Worm (Caenorhabditis elegans) whole organism, young adult: ENCODE results near the gene mab-5.

ENCODE experiments used
- Y53F4B.3 ChIP-seq: fragments of 200-800 bp; sonication (Bioruptor generic); IDR thresholded peaks from 2 replicates; pipeline ENCODE4 v1.3.6; 2022; ENCODE audit warnings: missing genetic modification reagents, missing genetic modification characterization, missing compliant biosample characterization
- ama-1 ChIP-seq, 3 experiments: fragments of 150-350 bp in 1 of 3; sonication (generic microtip) in 2 of 3; optimal IDR thresholded peaks; 2 replicates each; lab custom pipeline; 2014 to 2018; ENCODE audit warnings: missing biosample characterization in 2 of 3, missing genetic modification characterization in 2 of 3, missing genetic modification reagents in 2 of 3
- ceh-27 ChIP-seq: fragments of 200-800 bp; sonication (Bioruptor generic); optimal IDR thresholded peaks from 2 replicates; lab custom pipeline; 2018; ENCODE audit warnings: mild to moderate bottlenecking, missing genetic modification characterization, moderate library complexity, missing compliant biosample characterization
- hlh-12 ChIP-seq: sonication (generic microtip); optimal IDR thresholded peaks from 2 replicates; lab custom pipeline; 2016; ENCODE audit warnings: missing genetic modification characterization, missing compliant biosample characterization
- let-526 ChIP-seq: fragments of 200-800 bp; sonication (Bioruptor generic); IDR thresholded peaks from 2 replicates; pipeline ENCODE4 v1.3.6; 2022; ENCODE audit warnings: missing genetic modification reagents, missing genetic modification characterization, missing compliant biosample characterization
- rpc-1 ChIP-seq, 2 experiments: fragments of 150-350 bp in 1 of 2; sonication (generic microtip) in 1 of 2; optimal IDR thresholded peaks; 2 replicates each; lab custom pipeline; 2014 to 2018; ENCODE audit warnings: missing biosample characterization in 1 of 2, missing genetic modification characterization in 1 of 2, missing genetic modification reagents in 1 of 2, missing genotype in 1 of 2

DNA sequence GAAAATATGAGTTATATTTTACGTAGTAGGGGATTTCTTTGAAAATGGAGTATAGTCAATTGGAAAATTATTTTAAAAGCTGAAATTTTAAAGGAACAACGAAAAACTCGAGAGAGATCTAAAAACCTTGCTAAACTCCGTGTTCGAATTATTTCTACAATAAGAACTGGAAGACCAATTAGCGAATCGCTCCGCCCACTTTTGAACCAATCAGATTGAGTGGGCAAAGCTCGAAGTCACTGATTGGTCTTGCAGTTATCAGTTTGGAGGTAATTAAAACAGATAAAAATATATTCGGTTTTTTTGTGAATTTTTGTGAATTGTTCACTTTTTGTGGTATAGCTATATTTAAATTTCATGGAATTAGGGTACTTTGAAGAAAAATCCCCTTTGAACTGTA, 40.0 kb upstream of the mab-5 start:
- TF ChIP-seq ceh-27 (GFP tag; lab: Kevin White, UChicago) (no peak), rpc-1 (optimal IDR thresholded peaks at IDR 0.05; lab: Kevin White, UChicago) (no peak), rpc-1 (tag; optimal IDR thresholded peaks at IDR 0.05; lab: Kevin White, UChicago) (no peak), ama-1 (optimal IDR thresholded peaks at IDR 0.05; lab: Kevin White, UChicago) (no peak), ama-1 (GFP tag; optimal IDR thresholded peaks at IDR 0.05; lab: Kevin White, UChicago) (no peak), hlh-12 (tag; lab: Kevin White, UChicago) (no peak), let-526 (GFP tag; lab: Robert Waterston, UW) (no peak), Y53F4B.3 (GFP tag; lab: Robert Waterston, UW) (no peak)
